Fruit fly (Drosophila melanogaster): Measurements from ENCODE around the gene GstO1.
A peak's percentile ranks its signal among the peaks of the same experiment; 100 is the strongest.

Gene GstO1

DNA sequence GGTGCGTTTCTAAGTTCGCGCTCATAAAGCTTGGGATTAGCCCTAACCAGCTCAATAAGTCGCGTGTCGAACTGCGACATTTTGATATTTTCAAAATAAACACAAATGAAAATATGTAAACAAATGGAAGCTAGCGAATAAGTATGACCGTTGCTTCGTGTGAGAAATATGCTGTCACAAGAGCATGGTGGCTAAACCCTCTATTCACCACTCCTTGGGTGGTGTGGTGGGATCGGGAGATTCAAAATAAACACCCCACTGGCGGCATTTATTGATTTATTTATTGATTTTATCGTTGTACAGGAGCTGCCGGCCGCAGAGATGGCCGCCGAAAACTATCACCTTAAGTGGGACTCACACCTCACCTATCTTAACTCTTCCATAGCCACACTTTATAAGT, 9.9 kb downstream of the GstO1 start, which contains the start of gene CG6683 (continued):
- no peak for TF ChIP-seq exex (tag; optimal IDR thresholded peaks at IDR 0.05)
- TF ChIP-seq E2f2 (GFP tag; IDR thresholded peaks at IDR 0.05) = peak; percentile 88
- TF ChIP-seq ttk (GFP tag; IDR thresholded peaks at IDR 0.05) = no peak
- no peak for TF ChIP-seq CG10274 (GFP tag; optimal IDR thresholded peaks at IDR 0.05)
- TF ChIP-seq Atf6 (GFP tag; IDR thresholded peaks at IDR 0.05) = no peak
- TF ChIP-seq CG8359 (GFP tag; optimal IDR thresholded peaks at IDR 0.05; ENCODE audit: borderline replicate concordance) = no peak
- TF ChIP-seq bowl (GFP tag; IDR thresholded peaks at IDR 0.05) = no peak
- no peak for TF ChIP-seq Gsc (GFP tag; IDR thresholded peaks at IDR 0.05)
- no peak for TF ChIP-seq CG2199 (GFP tag; IDR thresholded peaks at IDR 0.05)
- no peak for TF ChIP-seq zen2 (GFP tag; IDR thresholded peaks at IDR 0.05; ENCODE audit: partially characterized antibody)
- no peak for TF ChIP-seq tin (GFP tag; optimal IDR thresholded peaks at IDR 0.05)
- TF ChIP-seq NFAT (GFP tag; IDR thresholded peaks at IDR 0.05) = no peak
- no peak for TF ChIP-seq pum (GFP tag; optimal IDR thresholded peaks at IDR 0.05)
- TF ChIP-seq CG8089 (GFP tag; optimal IDR thresholded peaks at IDR 0.05) = no peak
- TF ChIP-seq chinmo (GFP tag; IDR thresholded peaks at IDR 0.05; ENCODE audit: partially characterized antibody) = no peak
- TF ChIP-seq lov (optimal IDR thresholded peaks at IDR 0.05) = no peak
- TF ChIP-seq lov (GFP tag; IDR thresholded peaks at IDR 0.05) = no peak
- no peak for TF ChIP-seq gsb (GFP tag; IDR thresholded peaks at IDR 0.05)
- TF ChIP-seq CG11723 (GFP tag; optimal IDR thresholded peaks at IDR 0.05) = no peak
- no peak for TF ChIP-seq CG3847 (GFP tag; IDR thresholded peaks at IDR 0.05)
- no peak for TF ChIP-seq CG7963 (GFP tag; IDR thresholded peaks at IDR 0.05; ENCODE audit: partially characterized antibody)
- TF ChIP-seq Nf-YC (tag; optimal IDR thresholded peaks at IDR 0.05) = no peak
- no peak for TF ChIP-seq her (GFP tag; optimal IDR thresholded peaks at IDR 0.05)
- TF ChIP-seq tll (GFP tag; optimal IDR thresholded peaks at IDR 0.05) = no peak
- no peak for TF ChIP-seq CG14441 (GFP tag; IDR thresholded peaks at IDR 0.05)
- no peak for TF ChIP-seq Jarid2 (GFP tag; optimal IDR thresholded peaks at IDR 0.05)
- no peak for TF ChIP-seq CG9932 (GFP tag; IDR thresholded peaks at IDR 0.05)
- TF ChIP-seq CG2875 (GFP tag; optimal IDR thresholded peaks at IDR 0.05) = no peak
- TF ChIP-seq CG32772 (GFP tag; IDR thresholded peaks at IDR 0.05) = no peak
- no peak for TF ChIP-seq Sox102F (GFP tag; optimal IDR thresholded peaks at IDR 0.05)
- TF ChIP-seq cas (GFP tag; IDR thresholded peaks at IDR 0.05) = no peak
- no peak for TF ChIP-seq lmd (GFP tag; IDR thresholded peaks at IDR 0.05)
- peak; percentile 39 for TF ChIP-seq CTCF (GFP tag; optimal IDR thresholded peaks at IDR 0.05)
- no peak for TF ChIP-seq kah (GFP tag; optimal IDR thresholded peaks at IDR 0.05)
- TF ChIP-seq Spps (tag; optimal IDR thresholded peaks at IDR 0.05) = no peak
- TF ChIP-seq Max (GFP tag; optimal IDR thresholded peaks at IDR 0.05) = no peak
- TF ChIP-seq TFAM (GFP tag; optimal IDR thresholded peaks at IDR 0.05) = no peak
- TF ChIP-seq CG2678 (tag; optimal IDR thresholded peaks at IDR 0.05) = no peak
- TF ChIP-seq GATAe (GFP tag; conservative IDR thresholded peaks at IDR 0.05) = no peak
- no peak for TF ChIP-seq CG13424 (tag; optimal IDR thresholded peaks at IDR 0.05)
- TF ChIP-seq gcm (GFP tag; optimal IDR thresholded peaks at IDR 0.05) = no peak
- TF ChIP-seq Aef1 (GFP tag; IDR thresholded peaks at IDR 0.05) = no peak
- no peak for TF ChIP-seq amos (GFP tag; IDR thresholded peaks at IDR 0.05; ENCODE audit: partially characterized antibody)
- TF ChIP-seq br (optimal IDR thresholded peaks at IDR 0.05) = no peak
- TF ChIP-seq CG12071 (GFP tag; optimal IDR thresholded peaks at IDR 0.05) = peak; percentile 14
- TF ChIP-seq CG12236 (GFP tag; optimal IDR thresholded peaks at IDR 0.05) = no peak
- TF ChIP-seq Dek (tag; optimal IDR thresholded peaks at IDR 0.05) = no peak
- no peak for TF ChIP-seq Neu2 (GFP tag; optimal IDR thresholded peaks at IDR 0.05; ENCODE audit: borderline replicate concordance)
- no peak for TF ChIP-seq sqz (GFP tag; optimal IDR thresholded peaks at IDR 0.05)
- no peak for TF ChIP-seq tx (GFP tag; optimal IDR thresholded peaks at IDR 0.05)
- no peak for TF ChIP-seq CG15479 (GFP tag; optimal IDR thresholded peaks at IDR 0.05)
- TF ChIP-seq chif (GFP tag; optimal IDR thresholded peaks at IDR 0.05) = no peak
- TF ChIP-seq cato (GFP tag; optimal IDR thresholded peaks at IDR 0.05; ENCODE audit: borderline replicate concordance) = no peak

Data from whole organism, embryonic.